Fruit fly (Drosophila melanogaster): ENCODE data around the gene Cmpk.

dm6 chr3R:26062911-26063310 is 7.7 kb upstream of the Cmpk start, which contains the start of gene CG14551:
- TF ChIP-seq yki (optimal IDR thresholded peaks at IDR 0.05) (no peak), maf-S (GFP tag; optimal IDR thresholded peaks at IDR 0.05) (no peak), tgo (GFP tag; IDR thresholded peaks at IDR 0.05) (no peak), Mrtf (GFP tag; IDR thresholded peaks at IDR 0.05) (no peak), Spps (tag; optimal IDR thresholded peaks at IDR 0.05) (no peak), Chrac-16 (GFP tag; optimal IDR thresholded peaks at IDR 0.05) (no peak), MTF-1 (GFP tag; optimal IDR thresholded peaks at IDR 0.05; ENCODE audit: borderline replicate concordance) (no peak)

All from whole organism, embryonic.